Worm (Caenorhabditis elegans): ENCODE results near the gene kin-9.

ce11 chrX:8426160-8426712 lies 6.2 kb upstream of the kin-9 start:
- TF ChIP-seq tbx-2 (tag; optimal IDR thresholded peaks at IDR 0.05) (no peak), unc-62 (GFP tag; optimal IDR thresholded peaks at IDR 0.05) (no peak), egl-5 (tag; optimal IDR thresholded peaks at IDR 0.05) (no peak), snpc-4 (tag; optimal IDR thresholded peaks at IDR 0.05) (no peak), hmg-11 (tag; optimal IDR thresholded peaks at IDR 0.05) (no peak), egl-27 (tag; optimal IDR thresholded peaks at IDR 0.05) (no peak)

Data from whole organism, L3 larva.